Worm (Caenorhabditis elegans): Measurements from ENCODE around the gene cash-1.

ce11 chrV:10399290-10399689 is 37.2 kb downstream of the cash-1 start:
- TF ChIP-seq him-1 (tag; optimal IDR thresholded peaks at IDR 0.05) (no peak), W03F9.2 (tag; optimal IDR thresholded peaks at IDR 0.05) (no peak)
